Worm (Caenorhabditis elegans) whole organism, L4 larva: ENCODE data around the gene F44D12.2.

Experiments
- F10B5.3 ChIP-seq: sonication (generic microtip); optimal IDR thresholded peaks from 2 replicates; lab custom pipeline; 2016; ENCODE audit warnings: mild to moderate bottlenecking, missing genetic modification characterization, missing compliant biosample characterization
- F26F4.8 ChIP-seq: fragments of 200-800 bp; sonication (Bioruptor generic); conservative IDR thresholded peaks from 2 replicates; pipeline ENCODE4 v1.3.6; 2022; ENCODE audit warnings: missing genetic modification characterization, missing compliant biosample characterization
- T20F7.1 ChIP-seq: fragments of 200-800 bp; sonication (Bioruptor generic); optimal IDR thresholded peaks from 2 replicates; lab custom pipeline; 2018; ENCODE audit warnings: mild to moderate bottlenecking, missing genetic modification characterization, missing compliant biosample characterization
- Y48G9A.11 ChIP-seq: fragments of 200-800 bp; sonication (Bioruptor generic); IDR thresholded peaks from 2 replicates; pipeline ENCODE4 v1.3.6; 2022; ENCODE audit warnings: missing genetic modification reagents, missing genetic modification characterization, missing compliant biosample characterization
- Y75B8A.6 ChIP-seq: fragments of 200-800 bp; sonication (Bioruptor generic); IDR thresholded peaks from 2 replicates; pipeline ENCODE4 v1.3.6; 2022; ENCODE audit warnings: missing genetic modification reagents, missing genetic modification characterization, missing compliant biosample characterization
- ZK546.5 ChIP-seq, 2 experiments: sonication (generic microtip); optimal IDR thresholded peaks; 2 replicates each; lab custom pipeline; 2017; ENCODE audit warnings: missing biosample characterization in 2 of 2, missing genetic modification characterization in 2 of 2
- aha-1 ChIP-seq: fragments of 150-350 bp; peaks from one replicate; lab custom pipeline; 2014; ENCODE audit warnings: missing biosample characterization, missing genetic modification characterization
- aly-2 ChIP-seq: sonication (generic microtip); optimal IDR thresholded peaks from 2 replicates; lab custom pipeline; 2018; ENCODE audit warnings: missing biosample characterization, missing genetic modification characterization
- ama-1 ChIP-seq: fragments of 150-350 bp; optimal IDR thresholded peaks from 2 replicates; lab custom pipeline; 2014; ENCODE audit warnings: inconsistent platforms, mixed read lengths
- arid-1 ChIP-seq: fragments of 200-800 bp; sonication (Bioruptor generic); conservative IDR thresholded peaks from 2 replicates; pipeline ENCODE4 v1.3.6; 2022; ENCODE audit warnings: missing genetic modification reagents, missing genetic modification characterization, missing compliant biosample characterization
- ceh-28 ChIP-seq: fragments of 150-350 bp; optimal IDR thresholded peaks from 2 replicates; lab custom pipeline; 2014; ENCODE audit warnings: missing biosample characterization, missing genetic modification reagents, missing genetic modification characterization
- ceh-32 ChIP-seq: sonication (generic microtip); optimal IDR thresholded peaks from 2 replicates; lab custom pipeline; 2016; ENCODE audit warnings: mild to moderate bottlenecking, missing genetic modification characterization, missing compliant biosample characterization; ENCODE audit not compliant: poor library complexity
- ceh-82 ChIP-seq: sonication (generic microtip); optimal IDR thresholded peaks from 2 replicates; lab custom pipeline; 2017; ENCODE audit warnings: missing biosample characterization, missing genetic modification characterization
- cey-2 ChIP-seq: sonication (generic microtip); optimal IDR thresholded peaks from 3 replicates; lab custom pipeline; 2017; ENCODE audit warnings: missing genetic modification characterization, mild to moderate bottlenecking, missing compliant biosample characterization, antibody characterized with exemption, borderline replicate concordance; ENCODE audit not compliant: insufficient read depth
- daf-12 ChIP-seq: fragments of 150-350 bp; optimal IDR thresholded peaks from 2 replicates; lab custom pipeline; 2014; ENCODE audit warnings: missing biosample characterization, missing genetic modification reagents, missing genetic modification characterization
- daf-19 ChIP-seq: fragments of 200-800 bp; sonication (Bioruptor generic); conservative IDR thresholded peaks from 2 replicates; pipeline ENCODE4 v1.3.6; 2022; ENCODE audit warnings: missing genetic modification characterization, missing compliant biosample characterization
- dmd-6 ChIP-seq: fragments of 200-800 bp; sonication (Bioruptor generic); IDR thresholded peaks from 2 replicates; pipeline ENCODE4 v1.3.6; 2022; ENCODE audit warnings: missing genetic modification reagents, missing genetic modification characterization, missing compliant biosample characterization
- dpl-1 ChIP-seq: fragments of 150-350 bp; optimal IDR thresholded peaks from 2 replicates; lab custom pipeline; 2014; ENCODE audit warnings: missing biosample characterization, missing genetic modification reagents, missing genetic modification characterization
- egl-43 ChIP-seq: fragments of 200-800 bp; sonication (Bioruptor generic); IDR thresholded peaks from 2 replicates; pipeline ENCODE4 v1.3.6; 2022; ENCODE audit warnings: missing genetic modification reagents, missing genetic modification characterization, missing compliant biosample characterization
- fos-1 ChIP-seq: fragments of 150-350 bp; optimal IDR thresholded peaks from 2 replicates; lab custom pipeline; 2014; ENCODE audit warnings: missing biosample characterization, missing genetic modification characterization
- gei-8 ChIP-seq: fragments of 200-800 bp; sonication (Bioruptor generic); optimal IDR thresholded peaks from 2 replicates; lab custom pipeline; 2018; ENCODE audit warnings: mild to moderate bottlenecking, missing genetic modification characterization, missing compliant biosample characterization
- hlh-11 ChIP-seq: fragments of 200-800 bp; sonication (Bioruptor generic); optimal IDR thresholded peaks from 2 replicates; lab custom pipeline; 2018; ENCODE audit warnings: mild to moderate bottlenecking, missing genetic modification characterization, missing compliant biosample characterization
- hlh-30 ChIP-seq: sonication (generic microtip); optimal IDR thresholded peaks from 2 replicates; lab custom pipeline; 2017; ENCODE audit warnings: antibody characterized with exemption, mild to moderate bottlenecking, missing genetic modification characterization, missing compliant biosample characterization; ENCODE audit not compliant: insufficient read depth
- jun-1 ChIP-seq: fragments of 150-350 bp; optimal IDR thresholded peaks from 2 replicates; lab custom pipeline; 2014; ENCODE audit warnings: missing biosample characterization, missing genetic modification reagents, missing genetic modification characterization
- lin-1 ChIP-seq: fragments of 200-800 bp; sonication (Bioruptor generic); IDR thresholded peaks from 2 replicates; pipeline ENCODE4 v1.3.6; 2022; ENCODE audit warnings: missing genetic modification reagents, missing genetic modification characterization, missing compliant biosample characterization
- lin-29 ChIP-seq: fragments of 200-800 bp; sonication (Bioruptor generic); IDR thresholded peaks from 2 replicates; pipeline ENCODE4 v1.3.6; 2022; ENCODE audit warnings: missing genetic modification reagents, missing genetic modification characterization, missing compliant biosample characterization
- lin-38 ChIP-seq: fragments of 200-800 bp; sonication (Bioruptor generic); IDR thresholded peaks from 2 replicates; pipeline ENCODE4 v1.3.6; 2022; ENCODE audit warnings: missing genetic modification reagents, missing genetic modification characterization, missing compliant biosample characterization
- lir-3 ChIP-seq: sonication (generic microtip); optimal IDR thresholded peaks from 2 replicates; lab custom pipeline; 2016; ENCODE audit warnings: mild to moderate bottlenecking, missing genetic modification characterization, missing compliant biosample characterization
- madf-9 ChIP-seq: fragments of 200-800 bp; sonication (Bioruptor generic); conservative IDR thresholded peaks from 2 replicates; pipeline ENCODE4 v1.3.6; 2022; ENCODE audit warnings: missing genetic modification reagents, missing genetic modification characterization, missing compliant biosample characterization
- mdl-1 ChIP-seq, 2 experiments: fragments of 150-350 bp in 1 of 2; sonication (generic microtip) in 1 of 2; optimal IDR thresholded peaks; 2 replicates each; lab custom pipeline; 2014 to 2017; ENCODE audit warnings: missing biosample characterization in 2 of 2, missing genetic modification characterization in 2 of 2
- mdt-29 ChIP-seq: fragments of 200-800 bp; sonication (Bioruptor generic); IDR thresholded peaks from 2 replicates; pipeline ENCODE4 v1.3.6; 2022; ENCODE audit warnings: missing genetic modification reagents, missing genetic modification characterization, missing compliant biosample characterization
- mes-2 ChIP-seq: sonication (generic microtip); optimal IDR thresholded peaks from 2 replicates; lab custom pipeline; 2016; ENCODE audit warnings: missing genotype, mild to moderate bottlenecking, missing genetic modification characterization, missing compliant biosample characterization; ENCODE audit not compliant: poor library complexity, severe bottlenecking
- mxl-2 ChIP-seq: fragments of 200-800 bp; sonication (Bioruptor generic); conservative IDR thresholded peaks from 2 replicates; pipeline ENCODE4 v1.3.6; 2022; ENCODE audit warnings: missing genetic modification reagents, missing genetic modification characterization, missing compliant biosample characterization
- nhr-102 ChIP-seq: sonication (generic microtip); optimal IDR thresholded peaks from 2 replicates; lab custom pipeline; 2016; ENCODE audit warnings: mild to moderate bottlenecking, missing genetic modification characterization, moderate library complexity, missing compliant biosample characterization
- nhr-11 ChIP-seq: fragments of 150-350 bp; optimal IDR thresholded peaks from 2 replicates; lab custom pipeline; 2014; ENCODE audit warnings: missing biosample characterization, missing genetic modification characterization
- nhr-25 ChIP-seq: sonication (generic microtip); optimal IDR thresholded peaks from 2 replicates; lab custom pipeline; 2017; ENCODE audit warnings: missing genetic modification characterization, mild to moderate bottlenecking, missing compliant biosample characterization, antibody characterized with exemption, moderate library complexity, borderline replicate concordance; ENCODE audit not compliant: insufficient read depth
- nhr-28 ChIP-seq: fragments of 150-350 bp; optimal IDR thresholded peaks from 2 replicates; lab custom pipeline; 2014; ENCODE audit warnings: missing biosample characterization, missing genetic modification characterization
- nhr-41 ChIP-seq: fragments of 200-800 bp; sonication (Bioruptor generic); IDR thresholded peaks from 2 replicates; pipeline ENCODE4 v1.3.6; 2022; ENCODE audit warnings: missing genetic modification reagents, missing genetic modification characterization, missing compliant biosample characterization
- nhr-48 ChIP-seq: sonication (generic microtip); optimal IDR thresholded peaks from 2 replicates; lab custom pipeline; 2016; ENCODE audit warnings: mild to moderate bottlenecking, missing genetic modification characterization, missing compliant biosample characterization
- nhr-6 ChIP-seq: fragments of 150-350 bp; optimal IDR thresholded peaks from 2 replicates; lab custom pipeline; 2014; ENCODE audit warnings: missing biosample characterization, missing genetic modification characterization
- nhr-76 ChIP-seq: fragments of 150-350 bp; optimal IDR thresholded peaks from 2 replicates; lab custom pipeline; 2014; ENCODE audit warnings: missing biosample characterization, missing genetic modification characterization
- nhr-77 ChIP-seq: fragments of 150-350 bp; optimal IDR thresholded peaks from 2 replicates; lab custom pipeline; 2014; ENCODE audit warnings: missing biosample characterization, missing genetic modification characterization
- pha-4 ChIP-seq, 2 experiments: fragments of 150-350 bp in 1 of 2; fragments of 200-800 bp in 1 of 2; sonication (Bioruptor generic) in 1 of 2; IDR thresholded peaks in 1 of 2; optimal IDR thresholded peaks in 1 of 2; 2 replicates each; pipeline versions ENCODE4 v1.3.6 to Lab custom; 2014 to 2022; ENCODE audit warnings: missing genetic modification characterization in 2 of 2, missing genetic modification reagents in 2 of 2, missing biosample characterization in 1 of 2, missing compliant biosample characterization in 1 of 2
- php-3 ChIP-seq: fragments of 200-800 bp; sonication (Bioruptor generic); IDR thresholded peaks from 2 replicates; pipeline ENCODE4 v1.3.6; 2022; ENCODE audit warnings: missing genetic modification reagents, missing genetic modification characterization, missing compliant biosample characterization
- pqm-1 ChIP-seq: sonication (generic microtip); optimal IDR thresholded peaks from 2 replicates; lab custom pipeline; 2017; ENCODE audit warnings: missing biosample characterization, missing genetic modification characterization
- snpc-1.2 ChIP-seq: fragments of 200-800 bp; sonication (Bioruptor generic); IDR thresholded peaks from 2 replicates; pipeline ENCODE4 v1.3.6; 2022; ENCODE audit warnings: missing genetic modification reagents, missing genetic modification characterization, missing compliant biosample characterization
- snpc-4 ChIP-seq: fragments of 150-350 bp; optimal IDR thresholded peaks from 2 replicates; lab custom pipeline; 2014; ENCODE audit warnings: missing biosample characterization, missing genetic modification characterization
- tra-1 ChIP-seq: fragments of 200-800 bp; sonication (Bioruptor generic); IDR thresholded peaks from 2 replicates; pipeline ENCODE4 v1.3.6; 2022; ENCODE audit warnings: missing genetic modification reagents, missing genetic modification characterization, missing compliant biosample characterization
- unc-39 ChIP-seq: sonication (generic microtip); optimal IDR thresholded peaks from 2 replicates; lab custom pipeline; 2017; ENCODE audit warnings: missing biosample characterization, missing genetic modification characterization
- zag-1 ChIP-seq: fragments of 150-350 bp; optimal IDR thresholded peaks from 2 replicates; lab custom pipeline; 2014; ENCODE audit warnings: missing biosample characterization, missing genetic modification characterization
- zip-2 ChIP-seq: fragments of 150-350 bp; optimal IDR thresholded peaks from 2 replicates; lab custom pipeline; 2014; ENCODE audit warnings: missing biosample characterization, missing genetic modification characterization

Gene F44D12.2

DNA sequence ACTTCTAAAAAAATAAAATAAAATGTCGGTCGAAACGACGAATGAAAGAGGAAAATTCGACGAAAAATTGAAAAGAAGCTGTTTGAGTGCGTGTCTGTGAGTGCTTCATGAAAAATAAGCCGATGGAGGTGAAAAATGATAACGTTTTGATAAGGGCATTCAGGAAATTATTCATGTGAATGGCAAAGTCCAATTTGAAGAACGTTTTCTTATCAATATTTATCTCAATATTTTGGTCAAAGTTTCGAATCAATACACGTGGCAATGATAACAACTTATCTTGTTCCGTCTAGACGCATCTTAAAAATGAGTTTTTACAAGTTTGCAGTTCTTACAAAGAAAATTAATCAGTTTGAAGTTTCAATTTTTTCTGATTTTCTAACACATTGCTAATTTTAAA is 41.6 kb upstream of the F44D12.2 start:
- TF ChIP-seq mdt-29 (GFP tag; lab: Robert Waterston, UW) (no peak), nhr-77 (tag; lab: Kevin White, UChicago) (peak; percentile 41), snpc-4 (tag; lab: Kevin White, UChicago) (no peak), Y48G9A.11 (no peak), hlh-30 (peak; percentile 44), gei-8 (GFP tag; lab: Kevin White, UChicago) (no peak), lin-29 (no peak), fos-1 (no peak), lin-1 (0 out of 2 replicates have a peak, but pooled peaks have one; percentile 11), mdl-1 (tag; optimal IDR thresholded peaks at IDR 0.05; lab: Kevin White, UChicago) (peak in 1 of 2 experiments; percentile 47), nhr-11 (tag; lab: Kevin White, UChicago) (no peak), egl-43 (GFP tag; lab: Robert Waterston, UW) (no peak), nhr-102 (tag; lab: Kevin White, UChicago) (peak; percentile 31), nhr-28 (tag; lab: Kevin White, UChicago) (peak; percentile 57), madf-9 (GFP tag; lab: Robert Waterston, UW) (no peak), zag-1 (tag; lab: Kevin White, UChicago) (no peak), ama-1 (lab: Kevin White, UChicago) (no peak), aly-2 (tag; lab: Kevin White, UChicago) (no peak), nhr-25 (no peak), mes-2 (no peak), cey-2 (tag; lab: Kevin White, UChicago) (no peak), F10B5.3 (tag; lab: Kevin White, UChicago) (no peak), ceh-82 (no peak), unc-39 (no peak), lin-38 (GFP tag; lab: Robert Waterston, UW) (peak; percentile 19; the same call in 1 of the 2 replicates), daf-12 (tag; lab: Kevin White, UChicago) (no peak), snpc-1.2 (GFP tag; lab: Robert Waterston, UW) (no peak), mxl-2 (0 out of 2 replicates have a peak, but pooled peaks have one; percentile 22), lir-3 (tag; lab: Kevin White, UChicago) (no peak), hlh-11 (tag; lab: Kevin White, UChicago) (peak; percentile 80), pha-4 (GFP tag; IDR thresholded peaks at IDR 0.05; lab: Robert Waterston, UW) (0 out of 2 replicates have a peak, but pooled peaks have one; percentile 16), pha-4 (tag; optimal IDR thresholded peaks at IDR 0.05; lab: Kevin White, UChicago) (no peak), T20F7.1 (GFP tag; lab: Kevin White, UChicago) (peak; percentile 21), php-3 (GFP tag; lab: Robert Waterston, UW) (peak; percentile 65; the same call in 1 of the 2 replicates), Y75B8A.6 (GFP tag; lab: Robert Waterston, UW) (no peak), ZK546.5 (tag; optimal IDR thresholded peaks at IDR 0.05; lab: Kevin White, UChicago) (no peak), nhr-6 (tag; lab: Kevin White, UChicago) (no peak), jun-1 (tag; lab: Kevin White, UChicago) (no peak), arid-1 (no peak), aha-1 (peak; percentile 87), zip-2 (tag; lab: Kevin White, UChicago) (no peak), nhr-41 (GFP tag; lab: Robert Waterston, UW) (no peak), dmd-6 (peak; percentile 90), daf-19 (no peak), nhr-48 (tag; lab: Kevin White, UChicago) (peak; percentile 43), tra-1 (GFP tag; lab: Robert Waterston, UW) (peak; percentile 63; the same call in 1 of the 2 replicates), ceh-28 (no peak), ceh-32 (no peak), dpl-1 (no peak), F26F4.8 (GFP tag; lab: Robert Waterston, UW) (no peak), nhr-76 (tag; lab: Kevin White, UChicago) (no peak), pqm-1 (tag; lab: Kevin White, UChicago) (peak; percentile 91)
